Worm (Caenorhabditis elegans) whole organism, midembryonic: ENCODE data around the gene F58E6.4.

Source experiments
- T22C8.4 ChIP-seq: fragments of 200-800 bp; sonication (Bioruptor generic); IDR thresholded peaks from 2 replicates; pipeline ENCODE4 v1.3.6; 2022; ENCODE audit warnings: missing genetic modification characterization, missing compliant biosample characterization
- cog-1 ChIP-seq: sonication (generic microtip); optimal IDR thresholded peaks from 2 replicates; lab custom pipeline; 2016; ENCODE audit warnings: missing genetic modification characterization, missing compliant biosample characterization
- flt-1 ChIP-seq: fragments of 200-800 bp; sonication (Bioruptor generic); IDR thresholded peaks from 2 replicates; pipeline ENCODE4 v1.3.6; 2022; ENCODE audit warnings: missing genetic modification characterization, missing compliant biosample characterization
- med-1 ChIP-seq: sonication (generic microtip); optimal IDR thresholded peaks from 2 replicates; lab custom pipeline; 2017; ENCODE audit warnings: missing genetic modification characterization, mild to moderate bottlenecking, missing compliant biosample characterization, antibody characterized with exemption, missing genetic modification reagents; ENCODE audit not compliant: insufficient read depth
- ref-1 ChIP-seq: fragments of 200-800 bp; sonication (Bioruptor generic); conservative IDR thresholded peaks from 2 replicates; pipeline ENCODE4 v1.3.6; 2022; ENCODE audit warnings: missing genetic modification reagents, missing genetic modification characterization, missing compliant biosample characterization
- ztf-23 ChIP-seq: fragments of 200-800 bp; sonication (Bioruptor generic); IDR thresholded peaks from 2 replicates; pipeline ENCODE4 v1.3.6; 2022; ENCODE audit warnings: missing genetic modification reagents, missing genetic modification characterization, missing compliant biosample characterization

ce11 chrV:9737287-9737686 lies 12.9 kb downstream of the F58E6.4 start, which contains the start of gene aqp-4:
- TF ChIP-seq ref-1 (no peak), ztf-23 (GFP tag; lab: Robert Waterston, UW) (no peak), med-1 (GFP tag; lab: Kevin White, UChicago) (no peak), flt-1 (no peak), T22C8.4 (GFP tag; lab: Robert Waterston, UW) (no peak), cog-1 (tag; lab: Kevin White, UChicago) (no peak)
